Worm (Caenorhabditis elegans): Measurements from ENCODE around the gene clec-150.

The clec-150 gene

ce11 chrIII:1002510-1002909, at the start of gene clec-150 (continued):
- TF ChIP-seq nhr-42 (GFP tag; IDR thresholded peaks at IDR 0.05) (no peak), zip-11 (GFP tag; IDR thresholded peaks at IDR 0.05) (no peak), hif-1 (tag; optimal IDR thresholded peaks at IDR 0.05) (no peak), lin-15B (tag; optimal IDR thresholded peaks at IDR 0.05) (no peak), spr-1 (tag; optimal IDR thresholded peaks at IDR 0.05) (no peak), daf-16 (GFP tag; optimal IDR thresholded peaks at IDR 0.05) (no peak), daf-16 (tag; optimal IDR thresholded peaks at IDR 0.05) (peak; percentile 79), fos-1 (tag; optimal IDR thresholded peaks at IDR 0.05) (no peak), Y75B8A.6 (GFP tag; IDR thresholded peaks at IDR 0.05) (no peak), jun-1 (tag; optimal IDR thresholded peaks at IDR 0.05) (no peak), attf-4 (tag; optimal IDR thresholded peaks at IDR 0.05) (no peak), mxl-3 (GFP tag; optimal IDR thresholded peaks at IDR 0.05) (no peak), unc-62 (GFP tag; optimal IDR thresholded peaks at IDR 0.05 in 1 of 2) (no peak), unc-62 (tag; optimal IDR thresholded peaks at IDR 0.05) (no peak), ceh-20 (GFP tag; IDR thresholded peaks at IDR 0.05) (no peak), zag-1 (tag; optimal IDR thresholded peaks at IDR 0.05) (no peak), ces-1 (GFP tag; optimal IDR thresholded peaks at IDR 0.05) (no peak), spr-3 (GFP tag; optimal IDR thresholded peaks at IDR 0.05) (no peak), arid-1 (GFP tag; conservative IDR thresholded peaks at IDR 0.05) (no peak), hlh-11 (tag; optimal IDR thresholded peaks at IDR 0.05) (peak; percentile 82), egl-27 (tag; optimal IDR thresholded peaks at IDR 0.05) (no peak), aly-2 (tag; optimal IDR thresholded peaks at IDR 0.05) (no peak), nhr-25 (tag; optimal IDR thresholded peaks at IDR 0.05; ENCODE audit: borderline replicate concordance, insufficient read depth) (no peak), mdl-1 (tag; optimal IDR thresholded peaks at IDR 0.05) (peak in 1 of 2 experiments; percentile 6), F37D6.2 (tag; optimal IDR thresholded peaks at IDR 0.05) (no peak), F49E8.2 (tag; optimal IDR thresholded peaks at IDR 0.05; ENCODE audit: borderline replicate concordance) (no peak), F26F4.8 (GFP tag; conservative IDR thresholded peaks at IDR 0.05) (no peak), php-3 (GFP tag; IDR thresholded peaks at IDR 0.05) (peak; percentile 63), lin-38 (GFP tag; IDR thresholded peaks at IDR 0.05) (no peak), hlh-30 (tag; optimal IDR thresholded peaks at IDR 0.05; ENCODE audit: insufficient read depth) (peak; percentile 32), mdt-29 (GFP tag; IDR thresholded peaks at IDR 0.05) (no peak), nhr-11 (tag; optimal IDR thresholded peaks at IDR 0.05) (no peak), ZK546.5 (tag; optimal IDR thresholded peaks at IDR 0.05) (no peak), snpc-4 (tag; optimal IDR thresholded peaks at IDR 0.05) (no peak), nhr-237 (tag; optimal IDR thresholded peaks at IDR 0.05) (no peak), snpc-1.2 (GFP tag; IDR thresholded peaks at IDR 0.05) (no peak), saeg-2 (GFP tag; IDR thresholded peaks at IDR 0.05) (no peak), dmd-8 (GFP tag; IDR thresholded peaks at IDR 0.05) (no peak), ztf-11 (tag; optimal IDR thresholded peaks at IDR 0.05) (no peak), zfp-3 (GFP tag; conservative IDR thresholded peaks at IDR 0.05) (no peak), tra-1 (GFP tag; IDR thresholded peaks at IDR 0.05) (peak; percentile 74), cey-2 (tag; optimal IDR thresholded peaks at IDR 0.05; ENCODE audit: borderline replicate concordance, insufficient read depth) (no peak), lir-3 (tag; optimal IDR thresholded peaks at IDR 0.05) (no peak), ama-1 (optimal IDR thresholded peaks at IDR 0.05) (no peak), D1046.2 (GFP tag; IDR thresholded peaks at IDR 0.05) (no peak), fkh-10 (GFP tag; optimal IDR thresholded peaks at IDR 0.05) (no peak), mes-2 (tag; optimal IDR thresholded peaks at IDR 0.05; ENCODE audit: poor library complexity, severe bottlenecking) (no peak), T20F7.1 (GFP tag; optimal IDR thresholded peaks at IDR 0.05) (no peak), ztf-7 (tag; optimal IDR thresholded peaks at IDR 0.05) (no peak), dve-1 (tag; optimal IDR thresholded peaks at IDR 0.05; ENCODE audit: insufficient read depth) (peak; percentile 93), Y105C5A.15 (GFP tag; IDR thresholded peaks at IDR 0.05) (no peak), daf-12 (tag; optimal IDR thresholded peaks at IDR 0.05) (no peak)
